Worm (Caenorhabditis elegans) whole organism, late embryonic: ENCODE data around the gene C30E1.4.

Experiments used
- C08G9.2 ChIP-seq: sonication (generic microtip); optimal IDR thresholded peaks from 2 replicates; lab custom pipeline; 2016; ENCODE audit warnings: mild to moderate bottlenecking, missing genetic modification characterization, moderate library complexity, missing compliant biosample characterization
- F13H6.1 ChIP-seq: sonication (generic microtip); optimal IDR thresholded peaks from 2 replicates; lab custom pipeline; 2016; ENCODE audit warnings: missing genetic modification characterization, missing compliant biosample characterization
- K02D7.2 ChIP-seq: sonication (generic microtip); optimal IDR thresholded peaks from 2 replicates; lab custom pipeline; 2017; ENCODE audit warnings: mild to moderate bottlenecking, missing genetic modification characterization, missing compliant biosample characterization
- T23F11.4 ChIP-seq: fragments of 200-800 bp; sonication (Bioruptor generic); optimal IDR thresholded peaks from 2 replicates; lab custom pipeline; 2018; ENCODE audit warnings: mild to moderate bottlenecking, missing genetic modification characterization, missing compliant biosample characterization
- Y22D7AL.16 ChIP-seq: sonication (generic microtip); optimal IDR thresholded peaks from 2 replicates; lab custom pipeline; 2016; ENCODE audit warnings: missing genetic modification characterization, missing compliant biosample characterization
- ahr-1 ChIP-seq: sonication (generic microtip); optimal IDR thresholded peaks from 2 replicates; lab custom pipeline; 2016; ENCODE audit warnings: missing genetic modification characterization, missing compliant biosample characterization
- ceh-18 ChIP-seq: sonication (generic microtip); optimal IDR thresholded peaks from 2 replicates; lab custom pipeline; 2016; ENCODE audit warnings: missing genetic modification characterization, missing compliant biosample characterization
- ceh-2 ChIP-seq: sonication (generic microtip); optimal IDR thresholded peaks from 2 replicates; lab custom pipeline; 2016; ENCODE audit warnings: missing genotype, missing genetic modification characterization, missing compliant biosample characterization
- ceh-24 ChIP-seq: sonication (generic microtip); optimal IDR thresholded peaks from 2 replicates; lab custom pipeline; 2016; ENCODE audit warnings: mild to moderate bottlenecking, missing genetic modification characterization, missing compliant biosample characterization
- ceh-30 ChIP-seq: fragments of 150-350 bp; optimal IDR thresholded peaks from 2 replicates; lab custom pipeline; 2014; ENCODE audit warnings: missing biosample characterization, missing genetic modification characterization
- ceh-34 ChIP-seq: sonication (generic microtip); optimal IDR thresholded peaks from 2 replicates; lab custom pipeline; 2016; ENCODE audit warnings: mild to moderate bottlenecking, missing genetic modification characterization, missing compliant biosample characterization
- ceh-45 ChIP-seq: fragments of 200-800 bp; sonication (Bioruptor generic); IDR thresholded peaks from 2 replicates; pipeline ENCODE4 v1.3.6; 2022; ENCODE audit warnings: missing genetic modification reagents, missing genetic modification characterization, missing compliant biosample characterization
- ceh-48 ChIP-seq: sonication (generic microtip); optimal IDR thresholded peaks from 2 replicates; lab custom pipeline; 2016; ENCODE audit warnings: missing genetic modification characterization, inconsistent platforms, missing compliant biosample characterization
- elt-2 ChIP-seq: sonication (generic microtip); optimal IDR thresholded peaks from 2 replicates; lab custom pipeline; 2016; ENCODE audit warnings: missing genetic modification reagents, missing genetic modification characterization, missing compliant biosample characterization
- ets-4 ChIP-seq: sonication (generic microtip); optimal IDR thresholded peaks from 2 replicates; lab custom pipeline; 2016; ENCODE audit warnings: missing genetic modification characterization, missing compliant biosample characterization
- eyg-1 ChIP-seq: sonication (generic microtip); optimal IDR thresholded peaks from 2 replicates; lab custom pipeline; 2016; ENCODE audit warnings: missing genotype, missing genetic modification characterization, missing compliant biosample characterization
- fkh-10 ChIP-seq: fragments of 150-350 bp; optimal IDR thresholded peaks from 2 replicates; lab custom pipeline; 2014; ENCODE audit warnings: missing biosample characterization, missing genetic modification reagents, missing genetic modification characterization
- hlh-13 ChIP-seq: fragments of 200-800 bp; sonication (Bioruptor generic); optimal IDR thresholded peaks from 2 replicates; lab custom pipeline; 2018; ENCODE audit warnings: mild to moderate bottlenecking, missing genetic modification characterization, missing compliant biosample characterization
- hlh-30 ChIP-seq: sonication (generic microtip); optimal IDR thresholded peaks from 2 replicates; lab custom pipeline; 2017; ENCODE audit warnings: antibody characterized with exemption, missing genetic modification characterization, missing compliant biosample characterization; ENCODE audit not compliant: insufficient read depth
- lim-6 ChIP-seq: sonication (generic microtip); optimal IDR thresholded peaks from 2 replicates; lab custom pipeline; 2016; ENCODE audit warnings: missing genetic modification characterization, missing compliant biosample characterization
- lin-11 ChIP-seq: fragments of 200-800 bp; sonication (Bioruptor generic); optimal IDR thresholded peaks from 2 replicates; lab custom pipeline; 2018; ENCODE audit warnings: mild to moderate bottlenecking, missing genetic modification characterization, missing compliant biosample characterization
- nhr-232 ChIP-seq: sonication (generic microtip); optimal IDR thresholded peaks from 2 replicates; lab custom pipeline; 2016; ENCODE audit warnings: missing genetic modification characterization, missing compliant biosample characterization
- npax-4 ChIP-seq: sonication (generic microtip); optimal IDR thresholded peaks from 2 replicates; lab custom pipeline; 2016; ENCODE audit warnings: missing genetic modification characterization, missing compliant biosample characterization
- odd-2 ChIP-seq: sonication (generic microtip); optimal IDR thresholded peaks from 2 replicates; lab custom pipeline; 2017; ENCODE audit warnings: antibody characterized with exemption, mild to moderate bottlenecking, missing genetic modification characterization, missing compliant biosample characterization
- pag-3 ChIP-seq: sonication (generic microtip); optimal IDR thresholded peaks from 2 replicates; lab custom pipeline; 2016; ENCODE audit warnings: missing compliant biosample characterization, missing genetic modification characterization, borderline replicate concordance
- pax-1 ChIP-seq: fragments of 150-350 bp; optimal IDR thresholded peaks from 2 replicates; lab custom pipeline; 2014; ENCODE audit warnings: missing biosample characterization, missing genetic modification characterization
- pha-2 ChIP-seq: sonication (generic microtip); optimal IDR thresholded peaks from 2 replicates; lab custom pipeline; 2017; ENCODE audit warnings: mild to moderate bottlenecking, missing genetic modification characterization, missing compliant biosample characterization
- pros-1 ChIP-seq: fragments of 150-350 bp; optimal IDR thresholded peaks from 2 replicates; lab custom pipeline; 2014; ENCODE audit warnings: missing biosample characterization, missing genetic modification reagents, missing genetic modification characterization
- ref-2 ChIP-seq: sonication (generic microtip); optimal IDR thresholded peaks from 2 replicates; lab custom pipeline; 2016; ENCODE audit warnings: missing genetic modification characterization, missing compliant biosample characterization
- rnt-1 ChIP-seq: sonication (generic microtip); optimal IDR thresholded peaks from 2 replicates; lab custom pipeline; 2016; ENCODE audit warnings: missing genetic modification characterization, missing compliant biosample characterization
- sox-4 ChIP-seq: sonication (generic microtip); optimal IDR thresholded peaks from 2 replicates; lab custom pipeline; 2017; ENCODE audit warnings: mild to moderate bottlenecking, missing genetic modification characterization, inconsistent platforms, missing compliant biosample characterization
- syd-9 ChIP-seq: sonication (generic microtip); optimal IDR thresholded peaks from 2 replicates; lab custom pipeline; 2016; ENCODE audit warnings: mild to moderate bottlenecking, missing genetic modification characterization, moderate library complexity, missing compliant biosample characterization
- tbx-2 ChIP-seq: sonication (generic microtip); optimal IDR thresholded peaks from 2 replicates; lab custom pipeline; 2016; ENCODE audit warnings: missing genetic modification characterization, missing compliant biosample characterization
- unc-3 ChIP-seq, 2 experiments: fragments of 200-800 bp in 1 of 2; sonication (Bioruptor generic) in 1 of 2; sonication (generic microtip) in 1 of 2; conservative IDR thresholded peaks in 1 of 2; optimal IDR thresholded peaks in 1 of 2; 2 replicates each; pipeline versions ENCODE4 v1.3.6 to Lab custom; 2016 to 2022; ENCODE audit warnings: missing compliant biosample characterization in 2 of 2, missing genetic modification characterization in 2 of 2, missing genetic modification reagents in 1 of 2
- unc-42 ChIP-seq: sonication (generic microtip); optimal IDR thresholded peaks from 2 replicates; lab custom pipeline; 2016; ENCODE audit warnings: missing genotype, missing genetic modification characterization, missing compliant biosample characterization
- unc-55 ChIP-seq: sonication (generic microtip); optimal IDR thresholded peaks from 2 replicates; lab custom pipeline; 2017; ENCODE audit warnings: missing biosample characterization, missing genetic modification reagents, missing genetic modification characterization
- zip-5 ChIP-seq: sonication (generic microtip); optimal IDR thresholded peaks from 2 replicates; lab custom pipeline; 2016; ENCODE audit warnings: missing genetic modification characterization, missing compliant biosample characterization
- ztf-16 ChIP-seq: sonication (generic microtip); optimal IDR thresholded peaks from 2 replicates; lab custom pipeline; 2017; ENCODE audit warnings: missing genetic modification characterization, missing compliant biosample characterization

Gene C30E1.4

ce11 chrX:16929560-16930332, 6.0 kb downstream of the C30E1.4 start (continued):
- TF ChIP-seq sox-4 (peak; percentile 53), ahr-1 (tag; lab: Kevin White, UChicago) (peak; percentile 60), Y22D7AL.16 (tag; lab: Kevin White, UChicago) (peak; percentile 47), C08G9.2 (tag; lab: Kevin White, UChicago) (peak; percentile 74), unc-55 (GFP tag; lab: Kevin White, UChicago) (peak; percentile 98), ceh-45 (no peak), ceh-48 (tag; lab: Kevin White, UChicago) (peak; percentile 6), ceh-24 (tag; lab: Kevin White, UChicago) (peak; percentile 48), zip-5 (tag; lab: Kevin White, UChicago) (peak; percentile 12), ref-2 (tag; lab: Kevin White, UChicago) (peak; percentile 99), T23F11.4 (GFP tag; lab: Kevin White, UChicago) (no peak), pha-2 (tag; lab: Kevin White, UChicago) (peak; percentile 56), tbx-2 (peak; percentile 98), hlh-30 (tag; lab: Kevin White, UChicago) (peak; percentile 99), lim-6 (tag; lab: Kevin White, UChicago) (peak; percentile 35), npax-4 (no peak), ets-4 (peak; percentile 83), odd-2 (tag; lab: Kevin White, UChicago) (no peak), unc-42 (tag; lab: Kevin White, UChicago) (peak; percentile 95), ceh-2 (tag; lab: Kevin White, UChicago) (peak; percentile 77), nhr-232 (no peak), ceh-30 (tag; lab: Kevin White, UChicago) (peak; percentile 74), ceh-34 (tag; lab: Kevin White, UChicago) (peak; percentile 97), lin-11 (tag; lab: Kevin White, UChicago) (peak; percentile 28), eyg-1 (tag; lab: Kevin White, UChicago) (peak; percentile 73), syd-9 (tag; lab: Kevin White, UChicago) (peak; percentile 90), K02D7.2 (tag; lab: Kevin White, UChicago) (peak; percentile 41), pros-1 (tag; lab: Kevin White, UChicago) (peak; percentile 93), pag-3 (peak; percentile 7), rnt-1 (peak; percentile 97), elt-2 (tag; lab: Kevin White, UChicago) (peak; percentile 71), hlh-13 (GFP tag; lab: Kevin White, UChicago) (peak; percentile 38), ceh-18 (tag; lab: Kevin White, UChicago) (peak; percentile 100), F13H6.1 (peak; percentile 93)

- TF ChIP-seq ceh-2 (tag; lab: Kevin White, UChicago) (no peak), nhr-232 (no peak), tbx-2 (no peak), ceh-24 (tag; lab: Kevin White, UChicago) (no peak), ceh-18 (tag; lab: Kevin White, UChicago) (no peak), pax-1 (tag; lab: Kevin White, UChicago) (no peak), F13H6.1 (no peak), hlh-13 (GFP tag; lab: Kevin White, UChicago) (no peak), fkh-10 (no peak), zip-5 (tag; lab: Kevin White, UChicago) (no peak), unc-3 (GFP tag; conservative IDR thresholded peaks at IDR 0.05; lab: Robert Waterston, UW) (no peak), unc-3 (tag; optimal IDR thresholded peaks at IDR 0.05; lab: Kevin White, UChicago) (no peak), odd-2 (tag; lab: Kevin White, UChicago) (no peak), ztf-16 (no peak)
Measured at ce11 chrX:16930333-16930621, 6.5 kb downstream of the C30E1.4 start.
